Fruit fly (Drosophila melanogaster): Measurements from ENCODE around the gene Brd8.

Gene Brd8

DNA sequence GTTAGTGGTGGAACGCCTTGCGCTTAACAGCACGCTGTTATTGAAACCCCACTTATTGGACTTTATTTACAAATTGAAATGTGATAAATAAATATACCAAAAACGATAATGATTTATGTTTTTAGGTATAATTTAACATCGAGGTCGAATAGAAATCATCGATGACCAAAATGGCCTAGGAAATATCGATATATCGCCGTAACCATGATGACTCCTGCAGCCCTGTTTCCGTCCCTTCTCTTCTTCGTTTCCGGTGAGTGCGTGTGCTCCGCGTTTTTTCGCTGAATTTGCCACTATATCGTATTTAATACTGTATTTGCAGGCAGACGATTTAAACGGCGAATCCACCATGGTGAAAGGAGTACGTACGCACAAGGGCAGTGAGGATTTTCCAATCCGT lies 3.3 kb upstream of the Brd8 start, which contains the start of gene eEF1gamma (continued):
- TF ChIP-seq caup (GFP tag; optimal IDR thresholded peaks at IDR 0.05; ENCODE audit: severe bottlenecking): peak; percentile 99
- peak; percentile 95 for TF ChIP-seq Fer3 (tag; optimal IDR thresholded peaks at IDR 0.05)
- TF ChIP-seq Eip74EF (GFP tag; optimal IDR thresholded peaks at IDR 0.05): peak in 1 of 2 experiments; percentile 82
- TF ChIP-seq H2.0 (GFP tag; IDR thresholded peaks at IDR 0.05): peak; percentile 94
- TF ChIP-seq jumu (GFP tag; optimal IDR thresholded peaks at IDR 0.05): peak; percentile 82
- TF ChIP-seq vvl (GFP tag; IDR thresholded peaks at IDR 0.05): peak; percentile 98
- TF ChIP-seq crp (GFP tag; optimal IDR thresholded peaks at IDR 0.05): peak in 1 of 2 experiments; percentile 71
- peak; percentile 100 for TF ChIP-seq Ets97D (GFP tag; optimal IDR thresholded peaks at IDR 0.05)
- peak; percentile 87 for TF ChIP-seq CG3726 (GFP tag; IDR thresholded peaks at IDR 0.05)
- TF ChIP-seq vfl (GFP tag; optimal IDR thresholded peaks at IDR 0.05): peak; percentile 86
- TF ChIP-seq CG4730 (GFP tag; IDR thresholded peaks at IDR 0.05): peak; percentile 89

DNA sequence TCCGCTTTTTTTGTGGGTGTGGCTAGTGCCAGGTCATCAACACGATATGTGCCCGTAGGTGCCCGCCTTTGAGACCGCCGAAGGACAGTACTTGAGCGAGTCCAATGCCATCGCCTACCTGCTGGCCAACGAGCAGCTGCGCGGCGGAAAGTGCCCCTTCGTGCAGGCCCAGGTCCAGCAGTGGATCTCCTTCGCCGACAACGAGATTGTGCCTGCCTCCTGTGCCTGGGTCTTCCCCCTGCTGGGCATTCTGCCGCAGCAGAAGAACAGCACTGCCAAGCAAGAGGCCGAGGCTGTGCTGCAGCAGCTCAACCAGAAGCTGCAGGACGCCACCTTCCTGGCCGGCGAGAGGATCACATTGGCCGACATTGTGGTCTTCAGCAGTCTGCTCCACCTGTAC lies 2.7 kb upstream of the Brd8 start:
- TF ChIP-seq tio (GFP tag; optimal IDR thresholded peaks at IDR 0.05): no peak
- TF ChIP-seq mld (GFP tag; IDR thresholded peaks at IDR 0.05; ENCODE audit: partially characterized antibody): no peak
- no peak for TF ChIP-seq CG2678 (tag; optimal IDR thresholded peaks at IDR 0.05)
- no peak for TF ChIP-seq cwo (GFP tag; optimal IDR thresholded peaks at IDR 0.05)
- TF ChIP-seq ken (GFP tag; IDR thresholded peaks at IDR 0.05): no peak
- no peak for TF ChIP-seq HHEX (GFP tag; optimal IDR thresholded peaks at IDR 0.05)
- no peak for TF ChIP-seq Abd-B (GFP tag; optimal IDR thresholded peaks at IDR 0.05)
- TF ChIP-seq Rfx (GFP tag; IDR thresholded peaks at IDR 0.05): no peak
- no peak for TF ChIP-seq mirr (GFP tag; optimal IDR thresholded peaks at IDR 0.05)
- TF ChIP-seq Ets65A (GFP tag): peak; percentile 91
- no peak for TF ChIP-seq HmgZ (tag; optimal IDR thresholded peaks at IDR 0.05)
- TF ChIP-seq Dad (GFP tag; optimal IDR thresholded peaks at IDR 0.05): no peak
- no peak for TF ChIP-seq CG7372 (GFP tag; IDR thresholded peaks at IDR 0.05)
- peak; percentile 40; the same call in 1 of the 2 replicates for TF ChIP-seq chm (GFP tag; IDR thresholded peaks at IDR 0.05)
- TF ChIP-seq hb (GFP tag; IDR thresholded peaks at IDR 0.05; ENCODE audit: partially characterized antibody): no peak
- TF ChIP-seq Med (GFP tag): peak; percentile 71
- TF ChIP-seq Usf (GFP tag; optimal IDR thresholded peaks at IDR 0.05): no peak
- TF ChIP-seq CG7987 (GFP tag; optimal IDR thresholded peaks at IDR 0.05): no peak

DNA sequence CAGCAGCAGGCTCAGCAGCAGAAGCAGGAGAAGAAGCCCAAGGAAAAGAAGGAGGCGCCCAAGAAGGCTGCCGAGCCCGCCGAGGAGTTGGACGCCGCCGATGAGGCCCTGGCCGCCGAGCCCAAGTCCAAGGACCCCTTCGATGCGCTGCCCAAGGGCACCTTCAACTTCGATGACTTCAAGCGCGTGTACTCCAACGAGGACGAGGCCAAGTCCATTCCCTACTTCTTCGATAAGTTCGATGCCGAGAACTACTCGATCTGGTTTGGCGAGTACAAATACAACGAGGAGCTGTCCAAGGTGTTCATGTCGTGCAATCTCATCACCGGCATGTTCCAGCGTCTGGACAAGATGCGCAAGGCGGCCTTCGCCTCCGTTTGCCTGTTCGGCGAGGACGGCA lies 2.1 kb upstream of the Brd8 start:
- TF ChIP-seq toy (GFP tag; IDR thresholded peaks at IDR 0.05): no peak
- TF ChIP-seq Lpt (GFP tag; optimal IDR thresholded peaks at IDR 0.05): no peak
- TF ChIP-seq knrl (GFP tag; IDR thresholded peaks at IDR 0.05; ENCODE audit: partially characterized antibody): 0 out of 3 replicates have a peak, but pooled peaks have one; percentile 4
- no peak for TF ChIP-seq abd-A (tag; optimal IDR thresholded peaks at IDR 0.05)
- TF ChIP-seq CG10147 (GFP tag; optimal IDR thresholded peaks at IDR 0.05): no peak
- 0 out of 3 replicates have a peak, but pooled peaks have one; percentile 37 for TF ChIP-seq CG16813 (GFP tag; IDR thresholded peaks at IDR 0.05; ENCODE audit: partially characterized antibody)
- no peak for TF ChIP-seq ttk (GFP tag; IDR thresholded peaks at IDR 0.05)
- TF ChIP-seq CG15269 (tag; optimal IDR thresholded peaks at IDR 0.05): no peak
- no peak for TF ChIP-seq klu (GFP tag; IDR thresholded peaks at IDR 0.05)
- no peak for TF ChIP-seq CG3726 (GFP tag; IDR thresholded peaks at IDR 0.05)
